Worm (Caenorhabditis elegans) whole organism, L3 larva: ENCODE measurements around the gene F09E5.16.
A peak's percentile ranks its signal among the peaks of the same experiment; 100 is the strongest.

Source experiments
- R02D3.7 ChIP-seq: fragments of 150-350 bp; optimal IDR thresholded peaks from 2 replicates; lab custom pipeline; 2014; ENCODE audit warnings: missing biosample characterization, missing genetic modification characterization
- ZK546.5 ChIP-seq: sonication (generic microtip); optimal IDR thresholded peaks from 2 replicates; lab custom pipeline; 2017; ENCODE audit warnings: missing biosample characterization, missing genetic modification characterization
- aly-2 ChIP-seq: fragments of 150-350 bp; optimal IDR thresholded peaks from 2 replicates; lab custom pipeline; 2014; ENCODE audit warnings: missing biosample characterization, missing genetic modification characterization
- ama-1 ChIP-seq: fragments of 150-350 bp; optimal IDR thresholded peaks from 2 replicates; lab custom pipeline; 2018
- ceh-16 ChIP-seq: sonication (generic microtip); optimal IDR thresholded peaks from 2 replicates; lab custom pipeline; 2017; ENCODE audit warnings: missing biosample characterization, missing genetic modification characterization
- ceh-28 ChIP-seq: fragments of 150-350 bp; optimal IDR thresholded peaks from 2 replicates; lab custom pipeline; 2014; ENCODE audit warnings: missing biosample characterization, missing genetic modification reagents, missing genetic modification characterization
- ceh-82 ChIP-seq: fragments of 150-350 bp; optimal IDR thresholded peaks from 2 replicates; lab custom pipeline; 2014; ENCODE audit warnings: missing biosample characterization, missing genetic modification characterization
- ceh-9 ChIP-seq: sonication (generic microtip); optimal IDR thresholded peaks from 2 replicates; lab custom pipeline; 2018; ENCODE audit warnings: missing biosample characterization, missing genetic modification characterization
- daf-12 ChIP-seq: fragments of 150-350 bp; optimal IDR thresholded peaks from 2 replicates; lab custom pipeline; 2014; ENCODE audit warnings: missing biosample characterization, missing genetic modification reagents, missing genetic modification characterization
- egl-27 ChIP-seq: sonication (generic microtip); optimal IDR thresholded peaks from 4 replicates; lab custom pipeline; 2017; ENCODE audit warnings: missing biosample characterization, missing genetic modification reagents, missing genetic modification characterization
- egl-5 ChIP-seq: fragments of 150-350 bp; optimal IDR thresholded peaks from 2 replicates; lab custom pipeline; 2017; ENCODE audit warnings: missing biosample characterization, missing genetic modification reagents, missing genetic modification characterization, inconsistent platforms
- elt-1 ChIP-seq: fragments of 150-350 bp; optimal IDR thresholded peaks from 2 replicates; lab custom pipeline; 2014; ENCODE audit warnings: missing biosample characterization, missing genetic modification characterization
- elt-2 ChIP-seq: sonication (generic microtip); optimal IDR thresholded peaks from 2 replicates; lab custom pipeline; 2016; ENCODE audit warnings: missing genetic modification reagents, mild to moderate bottlenecking, missing genetic modification characterization, missing compliant biosample characterization
- elt-3 ChIP-seq, 3 experiments: fragments of 150-350 bp in 1 of 3; sonication (generic microtip) in 2 of 3; optimal IDR thresholded peaks; 2 replicates in 2 of 3; 4 replicates in 1 of 3; lab custom pipeline; 2014 to 2017; ENCODE audit warnings: missing biosample characterization in 3 of 3, missing genetic modification characterization in 3 of 3
- eor-1 ChIP-seq, 2 experiments: fragments of 150-350 bp; optimal IDR thresholded peaks; 2 replicates each; lab custom pipeline; 2014 to 2018; ENCODE audit warnings: missing biosample characterization in 2 of 2, missing genetic modification characterization in 2 of 2
- fkh-10 ChIP-seq: sonication (generic microtip); optimal IDR thresholded peaks from 2 replicates; lab custom pipeline; 2017; ENCODE audit warnings: missing biosample characterization, missing genetic modification reagents, missing genetic modification characterization
- fkh-2 ChIP-seq: fragments of 150-350 bp; optimal IDR thresholded peaks from 2 replicates; lab custom pipeline; 2014; ENCODE audit warnings: missing biosample characterization, missing genetic modification reagents, missing genetic modification characterization
- fos-1 ChIP-seq: fragments of 150-350 bp; optimal IDR thresholded peaks from 2 replicates; lab custom pipeline; 2014; ENCODE audit warnings: missing biosample characterization, missing genetic modification characterization
- hmg-11 ChIP-seq: sonication (generic microtip); optimal IDR thresholded peaks from 2 replicates; lab custom pipeline; 2016; ENCODE audit warnings: missing genetic modification characterization, missing compliant biosample characterization
- jun-1 ChIP-seq: fragments of 150-350 bp; optimal IDR thresholded peaks from 2 replicates; lab custom pipeline; 2014; ENCODE audit warnings: missing biosample characterization, missing genetic modification reagents, missing genetic modification characterization
- lin-15B ChIP-seq: fragments of 150-350 bp; optimal IDR thresholded peaks from 2 replicates; lab custom pipeline; 2014; ENCODE audit warnings: missing biosample characterization, missing genetic modification characterization
- lin-39 ChIP-seq: fragments of 150-350 bp; optimal IDR thresholded peaks from 2 replicates; lab custom pipeline; 2018; ENCODE audit warnings: missing biosample characterization, missing genetic modification reagents, missing genetic modification characterization
- lsy-12 ChIP-seq: sonication (generic microtip); optimal IDR thresholded peaks from 2 replicates; lab custom pipeline; 2016; ENCODE audit warnings: mild to moderate bottlenecking, missing genetic modification characterization, missing compliant biosample characterization
- mdl-1 ChIP-seq: fragments of 150-350 bp; optimal IDR thresholded peaks from 2 replicates; lab custom pipeline; 2014; ENCODE audit warnings: missing biosample characterization, missing genetic modification characterization
- mml-1 ChIP-seq: fragments of 150-350 bp; sonication (generic microtip); optimal IDR thresholded peaks from 3 replicates; lab custom pipeline; 2014; ENCODE audit warnings: missing biosample characterization, missing genetic modification characterization
- nfya-1 ChIP-seq: sonication (generic microtip); optimal IDR thresholded peaks from 2 replicates; lab custom pipeline; 2017; ENCODE audit warnings: missing genetic modification characterization, mild to moderate bottlenecking, missing compliant biosample characterization, antibody characterized with exemption, moderate library complexity; ENCODE audit not compliant: insufficient read depth
- nhr-11 ChIP-seq: fragments of 150-350 bp; optimal IDR thresholded peaks from 2 replicates; lab custom pipeline; 2014; ENCODE audit warnings: missing biosample characterization, missing genetic modification characterization
- nhr-12 ChIP-seq: fragments of 150-350 bp; optimal IDR thresholded peaks from 2 replicates; lab custom pipeline; 2014; ENCODE audit warnings: missing biosample characterization, missing genetic modification characterization
- nhr-23 ChIP-seq: fragments of 150-350 bp; optimal IDR thresholded peaks from 2 replicates; lab custom pipeline; 2014; ENCODE audit warnings: missing biosample characterization, missing genetic modification reagents, missing genetic modification characterization
- nhr-237 ChIP-seq: fragments of 150-350 bp; optimal IDR thresholded peaks from 2 replicates; lab custom pipeline; 2014; ENCODE audit warnings: missing biosample characterization, missing genetic modification characterization
- nhr-25 ChIP-seq: sonication (generic microtip); optimal IDR thresholded peaks from 2 replicates; lab custom pipeline; 2017; ENCODE audit warnings: missing biosample characterization, missing genetic modification characterization
- nhr-28 ChIP-seq: fragments of 150-350 bp; optimal IDR thresholded peaks from 2 replicates; lab custom pipeline; 2014; ENCODE audit warnings: missing biosample characterization, missing genetic modification characterization
- nhr-43 ChIP-seq: sonication (generic microtip); optimal IDR thresholded peaks from 2 replicates; lab custom pipeline; 2016; ENCODE audit warnings: mild to moderate bottlenecking, missing genetic modification characterization, missing compliant biosample characterization; ENCODE audit not compliant: poor library complexity, severe bottlenecking
- nhr-67 ChIP-seq: fragments of 150-350 bp; optimal IDR thresholded peaks from 2 replicates; lab custom pipeline; 2014; ENCODE audit warnings: missing biosample characterization, missing genetic modification characterization
- nhr-76 ChIP-seq: fragments of 150-350 bp; sonication (generic microtip); optimal IDR thresholded peaks from 5 replicates; lab custom pipeline; 2014; ENCODE audit warnings: missing biosample characterization, missing genetic modification characterization
- nhr-77 ChIP-seq: fragments of 150-350 bp; optimal IDR thresholded peaks from 2 replicates; lab custom pipeline; 2014; ENCODE audit warnings: missing biosample characterization, missing genetic modification characterization
- pha-4 ChIP-seq: fragments of 150-350 bp; optimal IDR thresholded peaks from 2 replicates; lab custom pipeline; 2014; ENCODE audit warnings: missing biosample characterization, missing genetic modification reagents, missing genetic modification characterization
- pqm-1 ChIP-seq: fragments of 150-350 bp; optimal IDR thresholded peaks from 2 replicates; lab custom pipeline; 2017; ENCODE audit warnings: missing biosample characterization, missing genetic modification characterization, inconsistent platforms
- sea-2 ChIP-seq: fragments of 150-350 bp; sonication (generic microtip); optimal IDR thresholded peaks from 4 replicates; lab custom pipeline; 2014; ENCODE audit warnings: missing biosample characterization, missing genetic modification reagents, missing genetic modification characterization
- skn-1 ChIP-seq: fragments of 150-350 bp; optimal IDR thresholded peaks from 2 replicates; lab custom pipeline; 2014; ENCODE audit warnings: missing biosample characterization, missing genetic modification characterization
- snpc-4 ChIP-seq: fragments of 150-350 bp; optimal IDR thresholded peaks from 2 replicates; lab custom pipeline; 2014; ENCODE audit warnings: missing biosample characterization, missing genetic modification characterization
- tbx-2 ChIP-seq: sonication (generic microtip); optimal IDR thresholded peaks from 2 replicates; lab custom pipeline; 2016; ENCODE audit warnings: mild to moderate bottlenecking, missing genetic modification characterization, missing compliant biosample characterization
- unc-39 ChIP-seq: sonication (generic microtip); optimal IDR thresholded peaks from 4 replicates; lab custom pipeline; 2017; ENCODE audit warnings: missing biosample characterization, missing genetic modification characterization
- unc-62 ChIP-seq: fragments of 150-350 bp; sonication (generic microtip); optimal IDR thresholded peaks from 4 replicates; lab custom pipeline; 2014; ENCODE audit warnings: missing biosample characterization, missing genetic modification reagents, missing genetic modification characterization
- zag-1 ChIP-seq: fragments of 150-350 bp; optimal IDR thresholded peaks from 2 replicates; lab custom pipeline; 2014; ENCODE audit warnings: missing biosample characterization, missing genetic modification characterization
- ztf-11 ChIP-seq: fragments of 150-350 bp; optimal IDR thresholded peaks from 2 replicates; lab custom pipeline; 2014; ENCODE audit warnings: missing biosample characterization, missing genetic modification characterization
- ztf-4 ChIP-seq: fragments of 150-350 bp; optimal IDR thresholded peaks from 2 replicates; lab custom pipeline; 2014; ENCODE audit warnings: missing biosample characterization, missing genetic modification characterization

F09E5.16 gene

DNA sequence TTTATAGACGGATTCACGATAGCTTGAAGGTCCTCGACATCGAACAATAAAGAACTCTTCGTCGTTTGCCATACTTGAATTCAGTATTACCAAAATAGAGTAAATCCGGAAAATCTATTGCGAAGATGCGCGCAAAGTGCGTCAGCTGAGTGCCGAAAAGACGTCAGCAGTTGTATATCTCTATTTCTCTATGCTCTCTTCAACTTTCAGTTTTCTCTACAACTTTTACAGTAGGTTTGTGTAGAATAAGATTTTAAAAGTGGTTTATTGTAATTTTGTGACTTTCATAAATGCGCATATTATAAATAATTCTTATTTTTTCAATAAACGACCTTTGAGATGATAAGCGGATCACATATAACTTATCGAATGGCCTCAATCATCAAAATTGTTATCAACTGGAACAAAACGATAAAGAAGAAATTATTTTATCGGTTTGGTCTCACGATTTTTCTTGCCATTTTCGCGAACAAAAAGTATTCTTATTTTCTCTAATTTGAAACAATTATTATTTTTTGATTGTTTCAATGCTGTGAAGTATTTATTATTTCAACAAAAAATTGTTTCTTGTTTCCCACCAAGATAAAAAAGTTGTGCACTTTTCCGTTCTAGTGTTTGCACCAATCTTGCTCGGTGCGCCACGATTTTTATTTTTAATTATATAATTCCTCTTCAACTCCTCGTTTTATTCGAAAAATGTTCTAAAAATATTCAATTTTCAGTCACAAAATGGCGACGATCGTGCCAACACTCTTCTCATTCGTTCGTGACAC lies 7.9 kb upstream of the F09E5.16 start, which contains the start of the genes agt-2 and F09E5.3:
Gene agt-2, minus strand, starts transcription at position 553 of the 773 bp plus-strand sequence.
Gene F09E5.3, plus strand, starts transcription at position 723 of the 773 bp plus-strand sequence.
- TF ChIP-seq lsy-12 (tag; lab: Kevin White, UChicago) (peak; percentile 84), egl-5 (tag; lab: Kevin White, UChicago) (peak; percentile 23), nhr-237 (no peak), nhr-25 (tag; lab: Kevin White, UChicago) (peak; percentile 95), ama-1 (lab: Kevin White, UChicago) (peak; percentile 77), elt-1 (tag; lab: Kevin White, UChicago) (peak; percentile 42), jun-1 (tag; lab: Kevin White, UChicago) (peak; percentile 71), nhr-28 (tag; lab: Kevin White, UChicago) (no peak), nhr-76 (tag; lab: Kevin White, UChicago) (no peak), elt-3 (tag; optimal IDR thresholded peaks at IDR 0.05; lab: Kevin White, UChicago) (no peak), ceh-16 (tag; lab: Kevin White, UChicago) (no peak), nfya-1 (peak; percentile 88), fkh-2 (no peak), lin-39 (tag; lab: Kevin White, UChicago) (peak; percentile 59), eor-1 (tag; optimal IDR thresholded peaks at IDR 0.05; lab: Kevin White, UChicago) (no peak), nhr-23 (peak; percentile 97), lin-15B (tag; lab: Kevin White, UChicago) (peak; percentile 88), snpc-4 (tag; lab: Kevin White, UChicago) (peak; percentile 88), fkh-10 (GFP tag; lab: Kevin White, UChicago) (peak; percentile 74), sea-2 (GFP tag; lab: Kevin White, UChicago) (no peak), elt-2 (tag; lab: Kevin White, UChicago) (peak; percentile 92), ceh-9 (tag; lab: Kevin White, UChicago) (no peak), nhr-67 (tag; lab: Kevin White, UChicago) (no peak), ceh-82 (tag; lab: Kevin White, UChicago) (peak; percentile 36), nhr-43 (tag; lab: Kevin White, UChicago) (peak; percentile 89), ztf-4 (tag; lab: Kevin White, UChicago) (peak; percentile 77), mdl-1 (tag; lab: Kevin White, UChicago) (no peak), ztf-11 (no peak), hmg-11 (peak; percentile 84), pqm-1 (peak; percentile 71), unc-62 (peak; percentile 13), egl-27 (no peak), zag-1 (tag; lab: Kevin White, UChicago) (peak; percentile 31), nhr-77 (peak; percentile 4), unc-39 (tag; lab: Kevin White, UChicago) (no peak), nhr-11 (tag; lab: Kevin White, UChicago) (peak; percentile 81), ZK546.5 (tag; lab: Kevin White, UChicago) (no peak), mml-1 (tag; lab: Kevin White, UChicago) (no peak), R02D3.7 (tag; lab: Kevin White, UChicago) (peak; percentile 75), nhr-12 (tag; lab: Kevin White, UChicago) (no peak), daf-12 (tag; lab: Kevin White, UChicago) (no peak), tbx-2 (peak; percentile 73), ceh-28 (peak; percentile 79), pha-4 (peak; percentile 97), skn-1 (tag; lab: Kevin White, UChicago) (peak; percentile 23), fos-1 (no peak), aly-2 (tag; lab: Kevin White, UChicago) (no peak)
